Worm (Caenorhabditis elegans) whole organism, late embryonic: ENCODE data around the gene gst-13.

Experiments
- C08G9.2 ChIP-seq: sonication (generic microtip); optimal IDR thresholded peaks from 2 replicates; lab custom pipeline; 2016; ENCODE audit warnings: mild to moderate bottlenecking, missing genetic modification characterization, moderate library complexity, missing compliant biosample characterization
- C38D4.7 ChIP-seq: fragments of 200-800 bp; sonication (Bioruptor generic); optimal IDR thresholded peaks from 2 replicates; lab custom pipeline; 2018; ENCODE audit warnings: mild to moderate bottlenecking, missing genetic modification characterization, moderate library complexity, missing compliant biosample characterization
- K09A11.1 ChIP-seq: sonication (generic microtip); optimal IDR thresholded peaks from 2 replicates; lab custom pipeline; 2017; ENCODE audit warnings: antibody characterized with exemption, mild to moderate bottlenecking, missing genetic modification characterization, missing compliant biosample characterization; ENCODE audit not compliant: insufficient read depth
- T23F11.4 ChIP-seq: fragments of 200-800 bp; sonication (Bioruptor generic); optimal IDR thresholded peaks from 2 replicates; lab custom pipeline; 2018; ENCODE audit warnings: mild to moderate bottlenecking, missing genetic modification characterization, missing compliant biosample characterization
- Y22D7AL.16 ChIP-seq: sonication (generic microtip); optimal IDR thresholded peaks from 2 replicates; lab custom pipeline; 2016; ENCODE audit warnings: missing genetic modification characterization, missing compliant biosample characterization
- ama-1 ChIP-seq: fragments of 150-350 bp; optimal IDR thresholded peaks from 2 replicates; lab custom pipeline; 2014
- ceh-18 ChIP-seq: sonication (generic microtip); optimal IDR thresholded peaks from 2 replicates; lab custom pipeline; 2016; ENCODE audit warnings: missing genetic modification characterization, missing compliant biosample characterization
- ceh-19 ChIP-seq: fragments of 200-800 bp; sonication (Bioruptor generic); optimal IDR thresholded peaks from 2 replicates; lab custom pipeline; 2018; ENCODE audit warnings: mild to moderate bottlenecking, missing genetic modification characterization, missing compliant biosample characterization
- ceh-22 ChIP-seq: sonication (generic microtip); optimal IDR thresholded peaks from 2 replicates; lab custom pipeline; 2017; ENCODE audit warnings: missing biosample characterization, missing genetic modification characterization
- ceh-24 ChIP-seq: sonication (generic microtip); optimal IDR thresholded peaks from 2 replicates; lab custom pipeline; 2016; ENCODE audit warnings: mild to moderate bottlenecking, missing genetic modification characterization, missing compliant biosample characterization
- ceh-30 ChIP-seq: fragments of 150-350 bp; optimal IDR thresholded peaks from 2 replicates; lab custom pipeline; 2014; ENCODE audit warnings: missing biosample characterization, missing genetic modification characterization
- ceh-31 ChIP-seq: sonication (generic microtip); optimal IDR thresholded peaks from 2 replicates; lab custom pipeline; 2016; ENCODE audit warnings: missing genetic modification characterization, missing compliant biosample characterization
- ceh-45 ChIP-seq: fragments of 200-800 bp; sonication (Bioruptor generic); IDR thresholded peaks from 2 replicates; pipeline ENCODE4 v1.3.6; 2022; ENCODE audit warnings: missing genetic modification reagents, missing genetic modification characterization, missing compliant biosample characterization
- ceh-48 ChIP-seq: sonication (generic microtip); optimal IDR thresholded peaks from 2 replicates; lab custom pipeline; 2016; ENCODE audit warnings: missing genetic modification characterization, inconsistent platforms, missing compliant biosample characterization
- ceh-6 ChIP-seq: fragments of 200-800 bp; sonication (Bioruptor generic); optimal IDR thresholded peaks from 2 replicates; lab custom pipeline; 2018; ENCODE audit warnings: mild to moderate bottlenecking, missing genetic modification characterization, missing compliant biosample characterization
- ceh-9 ChIP-seq: sonication (generic microtip); optimal IDR thresholded peaks from 2 replicates; lab custom pipeline; 2016; ENCODE audit warnings: mild to moderate bottlenecking, missing genetic modification characterization, inconsistent platforms, missing compliant biosample characterization
- che-1 ChIP-seq: sonication (generic microtip); optimal IDR thresholded peaks from 2 replicates; lab custom pipeline; 2016; ENCODE audit warnings: mild to moderate bottlenecking, missing genetic modification characterization, missing compliant biosample characterization
- dmd-4 ChIP-seq: sonication (generic microtip); optimal IDR thresholded peaks from 2 replicates; lab custom pipeline; 2016; ENCODE audit warnings: borderline replicate concordance, missing genetic modification characterization, missing compliant biosample characterization
- dve-1 ChIP-seq: sonication (generic microtip); optimal IDR thresholded peaks from 2 replicates; lab custom pipeline; 2017; ENCODE audit warnings: antibody characterized with exemption, mild to moderate bottlenecking, missing genetic modification characterization, missing compliant biosample characterization
- ets-4 ChIP-seq: sonication (generic microtip); optimal IDR thresholded peaks from 2 replicates; lab custom pipeline; 2016; ENCODE audit warnings: missing genetic modification characterization, missing compliant biosample characterization
- eyg-1 ChIP-seq: sonication (generic microtip); optimal IDR thresholded peaks from 2 replicates; lab custom pipeline; 2016; ENCODE audit warnings: missing genotype, missing genetic modification characterization, missing compliant biosample characterization
- fax-1 ChIP-seq: sonication (generic microtip); optimal IDR thresholded peaks from 2 replicates; lab custom pipeline; 2016; ENCODE audit warnings: missing genotype, missing genetic modification characterization, missing compliant biosample characterization
- hlh-15 ChIP-seq: sonication (generic microtip); optimal IDR thresholded peaks from 2 replicates; lab custom pipeline; 2016; ENCODE audit warnings: missing genetic modification characterization, missing compliant biosample characterization
- hlh-30 ChIP-seq: sonication (generic microtip); optimal IDR thresholded peaks from 2 replicates; lab custom pipeline; 2017; ENCODE audit warnings: antibody characterized with exemption, missing genetic modification characterization, missing compliant biosample characterization; ENCODE audit not compliant: insufficient read depth
- hlh-6 ChIP-seq: sonication (generic microtip); optimal IDR thresholded peaks from 2 replicates; lab custom pipeline; 2016; ENCODE audit warnings: missing genotype, missing genetic modification characterization, missing compliant biosample characterization
- hlh-8 ChIP-seq: sonication (generic microtip); optimal IDR thresholded peaks from 2 replicates; lab custom pipeline; 2016; ENCODE audit warnings: missing genotype, missing genetic modification characterization, missing compliant biosample characterization
- lim-6 ChIP-seq: sonication (generic microtip); optimal IDR thresholded peaks from 2 replicates; lab custom pipeline; 2016; ENCODE audit warnings: missing genetic modification characterization, missing compliant biosample characterization
- lin-11 ChIP-seq: fragments of 200-800 bp; sonication (Bioruptor generic); optimal IDR thresholded peaks from 2 replicates; lab custom pipeline; 2018; ENCODE audit warnings: mild to moderate bottlenecking, missing genetic modification characterization, missing compliant biosample characterization
- mec-3 ChIP-seq: sonication (generic microtip); optimal IDR thresholded peaks from 2 replicates; lab custom pipeline; 2016; ENCODE audit warnings: borderline replicate concordance, missing genetic modification characterization, missing compliant biosample characterization
- nfya-1 ChIP-seq: sonication (generic microtip); optimal IDR thresholded peaks from 2 replicates; lab custom pipeline; 2017; ENCODE audit warnings: missing genetic modification characterization, mild to moderate bottlenecking, missing compliant biosample characterization, antibody characterized with exemption, moderate library complexity
- nhr-11 ChIP-seq: fragments of 150-350 bp; optimal IDR thresholded peaks from 2 replicates; lab custom pipeline; 2014; ENCODE audit warnings: missing biosample characterization, missing genetic modification characterization
- pag-3 ChIP-seq: sonication (generic microtip); optimal IDR thresholded peaks from 2 replicates; lab custom pipeline; 2016; ENCODE audit warnings: missing compliant biosample characterization, missing genetic modification characterization, borderline replicate concordance
- pat-9 ChIP-seq: fragments of 200-800 bp; sonication (Bioruptor generic); optimal IDR thresholded peaks from 2 replicates; lab custom pipeline; 2018; ENCODE audit warnings: mild to moderate bottlenecking, missing genetic modification characterization, moderate library complexity, missing compliant biosample characterization
- pha-2 ChIP-seq: sonication (generic microtip); optimal IDR thresholded peaks from 2 replicates; lab custom pipeline; 2017; ENCODE audit warnings: mild to moderate bottlenecking, missing genetic modification characterization, missing compliant biosample characterization
- pha-4 ChIP-seq: fragments of 150-350 bp; optimal IDR thresholded peaks from 2 replicates; lab custom pipeline; 2018; ENCODE audit warnings: missing biosample characterization, missing genetic modification reagents, missing genetic modification characterization
- pqm-1 ChIP-seq: sonication (generic microtip); optimal IDR thresholded peaks from 2 replicates; lab custom pipeline; 2016; ENCODE audit warnings: missing genetic modification characterization, missing compliant biosample characterization
- pros-1 ChIP-seq: fragments of 150-350 bp; optimal IDR thresholded peaks from 2 replicates; lab custom pipeline; 2014; ENCODE audit warnings: missing biosample characterization, missing genetic modification reagents, missing genetic modification characterization
- ref-2 ChIP-seq: sonication (generic microtip); optimal IDR thresholded peaks from 2 replicates; lab custom pipeline; 2016; ENCODE audit warnings: missing genetic modification characterization, missing compliant biosample characterization
- rnt-1 ChIP-seq: sonication (generic microtip); optimal IDR thresholded peaks from 2 replicates; lab custom pipeline; 2016; ENCODE audit warnings: missing genetic modification characterization, missing compliant biosample characterization
- sdc-2 ChIP-seq: sonication (generic microtip); optimal IDR thresholded peaks from 2 replicates; lab custom pipeline; 2016; ENCODE audit warnings: missing genotype, missing genetic modification characterization, missing compliant biosample characterization
- sox-2 ChIP-seq: fragments of 200-800 bp; sonication (Bioruptor generic); IDR thresholded peaks from 2 replicates; pipeline ENCODE4 v1.3.6; 2022; ENCODE audit warnings: missing genetic modification reagents, missing genetic modification characterization, missing compliant biosample characterization
- sox-4 ChIP-seq: sonication (generic microtip); optimal IDR thresholded peaks from 2 replicates; lab custom pipeline; 2017; ENCODE audit warnings: mild to moderate bottlenecking, missing genetic modification characterization, inconsistent platforms, missing compliant biosample characterization
- syd-9 ChIP-seq: sonication (generic microtip); optimal IDR thresholded peaks from 2 replicates; lab custom pipeline; 2016; ENCODE audit warnings: mild to moderate bottlenecking, missing genetic modification characterization, moderate library complexity, missing compliant biosample characterization
- ttx-3 ChIP-seq: sonication (generic microtip); optimal IDR thresholded peaks from 2 replicates; lab custom pipeline; 2016; ENCODE audit warnings: missing genetic modification reagents, missing genetic modification characterization, missing compliant biosample characterization
- unc-42 ChIP-seq: sonication (generic microtip); optimal IDR thresholded peaks from 2 replicates; lab custom pipeline; 2016; ENCODE audit warnings: missing genotype, missing genetic modification characterization, missing compliant biosample characterization
- unc-55 ChIP-seq: sonication (generic microtip); optimal IDR thresholded peaks from 2 replicates; lab custom pipeline; 2017; ENCODE audit warnings: missing biosample characterization, missing genetic modification reagents, missing genetic modification characterization
- unc-86 ChIP-seq: sonication (generic microtip); optimal IDR thresholded peaks from 2 replicates; lab custom pipeline; 2016; ENCODE audit warnings: missing genetic modification characterization, missing compliant biosample characterization
- ztf-16 ChIP-seq: sonication (generic microtip); optimal IDR thresholded peaks from 2 replicates; lab custom pipeline; 2017; ENCODE audit warnings: missing genetic modification characterization, missing compliant biosample characterization

The gst-13 gene

ce11 chrII:9261931-9262562 lies 30.8 kb downstream of the gst-13 start, which contains the start of gene aqp-2:
TSS of gene aqp-2 (minus strand) at chrII:9261981.
- TF ChIP-seq ceh-22 (tag; lab: Kevin White, UChicago) (no peak), ama-1 (peak; percentile 67), ztf-16 (no peak), dmd-4 (tag; lab: Kevin White, UChicago) (no peak), eyg-1 (tag; lab: Kevin White, UChicago) (no peak), hlh-30 (tag; lab: Kevin White, UChicago) (no peak), ceh-30 (no peak), ceh-31 (tag; lab: Kevin White, UChicago) (no peak), sdc-2 (peak; percentile 42), syd-9 (tag; lab: Kevin White, UChicago) (peak; percentile 21), unc-55 (GFP tag; lab: Kevin White, UChicago) (peak; percentile 77), sox-4 (tag; lab: Kevin White, UChicago) (no peak), lim-6 (tag; lab: Kevin White, UChicago) (no peak), mec-3 (tag; lab: Kevin White, UChicago) (no peak), pat-9 (tag; lab: Kevin White, UChicago) (no peak), K09A11.1 (tag; lab: Kevin White, UChicago) (no peak), unc-86 (tag; lab: Kevin White, UChicago) (no peak), ceh-18 (tag; lab: Kevin White, UChicago) (peak; percentile 54), unc-42 (tag; lab: Kevin White, UChicago) (no peak), C38D4.7 (GFP tag; lab: Kevin White, UChicago) (no peak), sox-2 (GFP tag; lab: Robert Waterston, UW) (no peak), T23F11.4 (GFP tag; lab: Kevin White, UChicago) (no peak), pha-4 (tag; lab: Kevin White, UChicago) (no peak), Y22D7AL.16 (no peak), pros-1 (tag; lab: Kevin White, UChicago) (no peak), pqm-1 (tag; lab: Kevin White, UChicago) (no peak), ceh-24 (tag; lab: Kevin White, UChicago) (no peak), hlh-8 (tag; lab: Kevin White, UChicago) (no peak), nhr-11 (tag; lab: Kevin White, UChicago) (no peak), pha-2 (tag; lab: Kevin White, UChicago) (no peak), rnt-1 (tag; lab: Kevin White, UChicago) (peak; percentile 53), ceh-19 (GFP tag; lab: Kevin White, UChicago) (no peak), ceh-9 (tag; lab: Kevin White, UChicago) (no peak), ttx-3 (tag; lab: Kevin White, UChicago) (no peak), ceh-6 (GFP tag; lab: Kevin White, UChicago) (no peak), ref-2 (no peak), ceh-45 (GFP tag; lab: Robert Waterston, UW) (no peak), hlh-6 (tag; lab: Kevin White, UChicago) (no peak)

DNA sequence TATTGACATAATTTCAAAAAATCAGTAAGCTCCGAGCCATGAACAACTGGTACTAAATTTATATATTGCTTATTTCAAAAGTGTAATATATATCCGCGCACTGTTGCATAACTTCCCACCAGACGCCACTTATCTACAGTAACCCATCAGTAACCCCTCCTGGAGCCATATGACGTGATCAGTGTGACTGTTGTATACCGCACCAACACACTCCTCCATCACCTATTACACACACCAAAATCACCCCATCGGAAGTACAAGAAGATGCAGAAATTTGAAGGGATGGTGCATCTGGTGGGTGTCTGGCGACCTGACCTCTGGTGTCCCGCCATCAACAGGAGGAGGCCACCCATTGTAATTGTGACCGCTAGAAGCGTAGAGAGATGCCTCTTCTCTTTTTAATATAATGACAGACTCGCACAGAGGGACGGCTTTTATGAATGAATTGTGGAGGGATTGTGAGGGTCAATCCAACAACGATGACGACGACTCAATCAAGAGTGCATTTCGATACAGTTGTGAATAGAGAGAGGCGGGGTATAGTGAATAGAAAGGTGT lies 31.7 kb downstream of the gst-13 start:
- TF ChIP-seq ceh-9 (tag; lab: Kevin White, UChicago) (no peak), ztf-16 (no peak), sox-4 (tag; lab: Kevin White, UChicago) (no peak), eyg-1 (tag; lab: Kevin White, UChicago) (no peak), pag-3 (tag; lab: Kevin White, UChicago) (no peak), C08G9.2 (tag; lab: Kevin White, UChicago) (no peak), nfya-1 (tag; lab: Kevin White, UChicago) (peak; percentile 25), fax-1 (tag; lab: Kevin White, UChicago) (no peak), hlh-15 (tag; lab: Kevin White, UChicago) (no peak), ceh-48 (tag; lab: Kevin White, UChicago) (no peak), mec-3 (tag; lab: Kevin White, UChicago) (no peak), syd-9 (tag; lab: Kevin White, UChicago) (no peak), pqm-1 (tag; lab: Kevin White, UChicago) (no peak), Y22D7AL.16 (no peak), ceh-45 (GFP tag; lab: Robert Waterston, UW) (no peak), dve-1 (tag; lab: Kevin White, UChicago) (no peak), unc-86 (tag; lab: Kevin White, UChicago) (no peak), ets-4 (tag; lab: Kevin White, UChicago) (no peak), sox-2 (GFP tag; lab: Robert Waterston, UW) (peak; percentile 49), che-1 (no peak), ref-2 (peak; percentile 75), dmd-4 (tag; lab: Kevin White, UChicago) (no peak), lin-11 (tag; lab: Kevin White, UChicago) (no peak), ceh-19 (GFP tag; lab: Kevin White, UChicago) (no peak)
